Worm (Caenorhabditis elegans): Measurements from ENCODE around the gene W04G3.10.

DNA sequence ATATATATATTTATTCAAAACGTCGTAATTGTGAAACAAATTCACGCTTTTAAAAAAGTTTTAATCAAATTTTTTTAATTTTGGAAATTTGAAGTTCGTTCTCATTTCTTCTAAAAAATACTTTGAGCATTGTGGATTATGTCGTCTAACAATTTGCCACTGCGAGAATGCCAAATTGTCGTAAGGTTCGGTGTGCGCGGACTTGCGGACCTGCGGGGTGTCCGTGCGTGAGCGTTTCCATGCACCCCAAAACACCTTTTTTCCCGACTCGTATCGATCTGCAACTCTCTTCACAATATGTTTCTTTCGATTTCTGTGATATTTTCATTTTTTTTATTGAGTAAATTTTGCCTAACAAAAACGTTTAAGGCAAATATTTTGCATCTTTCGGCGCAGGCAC is 5.3 kb downstream of the W04G3.10 start:
- TF ChIP-seq dmd-4 (tag; optimal IDR thresholded peaks at IDR 0.05; ENCODE audit: borderline replicate concordance), result no peak
- no peak for TF ChIP-seq ama-1 (optimal IDR thresholded peaks at IDR 0.05)
- TF ChIP-seq pag-3 (tag; optimal IDR thresholded peaks at IDR 0.05; ENCODE audit: borderline replicate concordance), result no peak
- no peak for TF ChIP-seq tbx-2 (tag; optimal IDR thresholded peaks at IDR 0.05)
- no peak for TF ChIP-seq gmeb-2 (tag; optimal IDR thresholded peaks at IDR 0.05)
- TF ChIP-seq nhr-11 (tag; optimal IDR thresholded peaks at IDR 0.05), result no peak
- TF ChIP-seq unc-42 (tag; optimal IDR thresholded peaks at IDR 0.05), result no peak
- TF ChIP-seq sox-2 (GFP tag; IDR thresholded peaks at IDR 0.05), result no peak
- no peak for TF ChIP-seq ceh-9 (tag; optimal IDR thresholded peaks at IDR 0.05)
- no peak for TF ChIP-seq elt-4 (tag; optimal IDR thresholded peaks at IDR 0.05)
- no peak for TF ChIP-seq fkh-6 (tag; optimal IDR thresholded peaks at IDR 0.05)
- TF ChIP-seq ref-2 (tag; optimal IDR thresholded peaks at IDR 0.05), result no peak
